Fruit fly (Drosophila melanogaster) whole organism: Measurements from ENCODE around the gene Cog7.

Source experiments
- CG8478 ChIP-seq: fragments of >200 bp; optimal IDR thresholded peaks from 2 replicates; lab custom pipeline; 2018; ENCODE audit warnings: inconsistent platforms
- usp ChIP-seq: fragments of >200 bp; optimal IDR thresholded peaks from 2 replicates; lab custom pipeline; 2017; ENCODE audit warnings: missing biosample characterization, missing genetic modification characterization, mixed read lengths

DNA sequence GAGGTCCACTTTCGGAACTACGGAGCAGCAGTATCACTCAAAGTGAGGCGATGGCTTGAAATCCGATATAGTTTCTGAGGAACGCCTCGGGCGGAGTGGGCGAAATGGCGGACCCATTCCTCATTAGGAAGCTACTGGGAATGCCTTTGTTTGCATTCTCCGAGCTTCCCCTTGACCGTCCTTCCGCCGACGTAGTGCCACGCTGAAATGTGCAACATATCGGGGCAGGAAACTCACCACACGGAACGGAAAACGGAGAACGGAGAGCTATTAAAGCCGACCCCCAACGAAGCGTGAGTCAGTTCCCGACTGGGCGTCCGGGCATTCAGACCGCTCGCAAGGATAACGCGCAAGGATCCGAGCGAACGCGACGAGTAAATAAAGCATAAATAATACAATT is 5.9 kb downstream of the Cog7 start, which contains the start of gene CG15522:
- TF ChIP-seq usp (GFP tag; lab: Kevin White, UChicago) (no peak), CG8478 (lab: Kevin White, UChicago) (no peak)
